Worm (Caenorhabditis elegans) whole organism, mixed stage, embryonic: ENCODE data around the gene Y43F8C.13.
"Not testable (repeated sequence)": the region's sequence is repeated elsewhere in the genome, so short reads cannot be mapped to it uniquely, and the experiment has no call there.

Experiments
- ces-1 ChIP-seq: fragments of 150-350 bp; optimal IDR thresholded peaks from 2 replicates; lab custom pipeline; 2014; ENCODE audit warnings: missing biosample characterization, missing genetic modification reagents, missing genetic modification characterization
- lin-13 ChIP-seq: fragments of 150-350 bp; optimal IDR thresholded peaks from 2 replicates; lab custom pipeline; 2014; ENCODE audit warnings: missing biosample characterization, missing genetic modification characterization
- lsy-2 ChIP-seq: fragments of 150-350 bp; optimal IDR thresholded peaks from 2 replicates; lab custom pipeline; 2014; ENCODE audit warnings: missing biosample characterization, missing genetic modification characterization
- nhr-12 ChIP-seq: fragments of 150-350 bp; optimal IDR thresholded peaks from 2 replicates; lab custom pipeline; 2014; ENCODE audit warnings: missing biosample characterization, missing genetic modification characterization
- nhr-237 ChIP-seq: fragments of 150-350 bp; optimal IDR thresholded peaks from 2 replicates; lab custom pipeline; 2014; ENCODE audit warnings: missing biosample characterization, missing genetic modification characterization
- nhr-28 ChIP-seq: fragments of 150-350 bp; optimal IDR thresholded peaks from 2 replicates; lab custom pipeline; 2014; ENCODE audit warnings: missing biosample characterization, missing genetic modification characterization
- pha-4 ChIP-seq: fragments of 150-350 bp; optimal IDR thresholded peaks from 2 replicates; lab custom pipeline; 2018; ENCODE audit warnings: missing biosample characterization, missing genetic modification reagents, missing genetic modification characterization

DNA sequence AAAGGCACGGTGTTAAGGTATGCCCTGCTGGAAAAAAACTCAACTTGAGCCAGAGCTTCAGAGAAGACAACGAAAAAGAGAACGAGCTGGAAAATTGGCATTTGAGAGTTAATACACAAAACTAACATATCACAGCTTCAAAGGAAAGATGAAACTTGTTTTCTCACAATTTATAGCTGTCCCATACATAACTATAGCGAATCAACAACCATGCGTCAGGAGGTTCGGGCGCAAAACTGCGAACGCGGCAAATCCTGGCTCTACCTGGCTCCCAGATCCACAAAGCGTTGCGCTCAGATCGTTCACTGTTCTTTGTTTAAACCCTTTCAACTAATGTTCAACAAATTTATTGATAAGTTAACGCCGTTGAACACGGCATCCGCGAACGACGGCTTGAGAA lies 13.3 kb upstream of the Y43F8C.13 start, which contains the start of gene Y43F8C.15:
- not testable (repeated sequence) for TF ChIP-seq nhr-12 (tag; lab: Kevin White, UChicago); nhr-237 (tag; lab: Kevin White, UChicago); lsy-2 (tag; lab: Kevin White, UChicago); lin-13 (tag; lab: Kevin White, UChicago); nhr-28 (tag; lab: Kevin White, UChicago); pha-4; ces-1 (GFP tag; lab: Kevin White, UChicago)
